Fruit fly (Drosophila melanogaster): ENCODE measurements around the gene a10.

a10 gene

DNA sequence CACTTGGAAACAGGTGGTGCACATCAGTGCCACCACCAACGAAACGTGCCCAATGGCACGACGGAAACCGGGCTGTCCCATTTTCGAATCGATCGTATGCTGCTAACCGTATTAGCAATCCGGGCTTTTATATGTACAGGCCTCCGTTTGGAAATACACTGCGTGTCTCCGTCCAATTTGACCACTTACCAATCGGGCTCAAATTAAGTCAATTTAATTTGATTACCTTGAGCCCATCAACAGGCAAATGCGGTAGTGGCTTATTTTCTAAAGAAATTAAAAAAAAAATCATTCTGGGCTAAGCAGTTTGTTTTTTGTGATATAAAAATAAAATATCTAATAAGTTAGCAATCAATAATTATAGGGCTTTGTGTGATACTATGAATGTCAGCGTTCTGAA, at the start of gene a10:
Gene a10 (minus strand): TSS at position 101 of the 400 bp plus-strand sequence.
- TF ChIP-seq CG17801 (GFP tag; optimal IDR thresholded peaks at IDR 0.05; ENCODE audit: partially characterized antibody): no peak

- TF ChIP-seq CG17801 (GFP tag; optimal IDR thresholded peaks at IDR 0.05; ENCODE audit: partially characterized antibody): peak; percentile 5
Measured at dm6 chr3L:17055467-17055877, 31.9 kb upstream of the a10 start, which contains the start of gene CG7724. TSS of gene CG7724 (plus strand) at chr3L:17055613.

DNA sequence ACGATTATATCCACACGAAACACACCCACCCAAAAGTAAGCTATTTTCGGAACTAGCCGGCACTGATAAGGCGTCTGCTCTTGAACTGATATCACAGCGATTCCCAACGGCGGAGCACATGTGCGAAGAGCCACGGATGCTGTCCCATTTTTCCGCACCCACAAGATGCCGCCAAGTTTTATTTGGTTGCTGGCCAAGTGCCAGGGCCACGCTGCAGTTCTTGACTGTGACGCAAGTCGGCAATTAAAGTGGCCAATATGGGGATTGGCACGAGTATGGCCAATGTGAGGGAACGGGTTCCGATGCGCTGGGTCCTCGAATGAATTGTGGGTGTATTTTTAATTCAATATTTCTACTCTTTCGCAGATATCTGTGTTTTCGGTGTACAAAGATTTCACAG, 30.4 kb upstream of the a10 start:
- no peak for TF ChIP-seq CG17801 (GFP tag; optimal IDR thresholded peaks at IDR 0.05; ENCODE audit: partially characterized antibody)

DNA sequence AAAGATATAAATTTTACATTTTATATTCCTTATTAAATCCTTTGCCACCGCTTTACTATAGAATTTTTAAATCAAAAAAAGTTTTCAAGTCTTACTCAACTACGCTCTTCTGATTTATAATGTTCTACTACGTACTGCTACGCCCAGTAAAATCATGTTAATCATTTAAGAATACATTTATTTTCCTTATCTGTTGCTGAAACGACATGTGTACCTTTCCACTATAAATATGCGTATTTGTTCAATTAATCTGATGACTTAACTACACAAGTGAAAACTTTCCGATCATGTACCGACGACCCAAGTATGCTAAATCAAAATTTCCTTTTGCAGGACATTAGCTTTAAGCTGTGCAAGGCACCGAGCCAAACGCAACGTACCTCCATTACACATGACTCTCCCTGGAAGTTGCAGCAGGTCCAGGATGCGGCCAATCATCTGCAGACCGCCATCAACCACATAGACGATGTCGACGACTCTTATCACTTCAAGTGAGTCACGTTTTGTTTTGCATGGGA, 28.9 kb upstream of the a10 start:
- no peak for TF ChIP-seq CG17801 (GFP tag; optimal IDR thresholded peaks at IDR 0.05; ENCODE audit: partially characterized antibody)

DNA sequence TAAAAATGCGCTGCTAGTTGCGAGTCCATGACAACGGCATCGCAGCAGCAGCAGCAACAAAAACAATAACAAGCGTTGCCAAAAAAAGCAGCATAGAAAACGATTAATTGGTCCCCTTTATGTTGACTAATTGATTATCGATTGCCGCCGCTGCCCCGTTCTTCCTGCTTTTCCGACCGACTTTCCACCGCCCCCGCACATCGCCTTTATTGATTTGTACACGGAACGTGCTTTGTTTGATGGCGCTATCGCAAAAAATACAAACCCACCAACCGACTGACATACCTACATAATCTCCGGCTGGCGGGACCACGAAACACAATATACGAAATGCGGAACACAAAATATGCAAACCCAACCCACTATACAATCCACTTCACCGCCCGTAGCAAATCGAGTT, 27.9 kb upstream of the a10 start:
- no peak for TF ChIP-seq CG17801 (GFP tag; optimal IDR thresholded peaks at IDR 0.05; ENCODE audit: partially characterized antibody)

DNA sequence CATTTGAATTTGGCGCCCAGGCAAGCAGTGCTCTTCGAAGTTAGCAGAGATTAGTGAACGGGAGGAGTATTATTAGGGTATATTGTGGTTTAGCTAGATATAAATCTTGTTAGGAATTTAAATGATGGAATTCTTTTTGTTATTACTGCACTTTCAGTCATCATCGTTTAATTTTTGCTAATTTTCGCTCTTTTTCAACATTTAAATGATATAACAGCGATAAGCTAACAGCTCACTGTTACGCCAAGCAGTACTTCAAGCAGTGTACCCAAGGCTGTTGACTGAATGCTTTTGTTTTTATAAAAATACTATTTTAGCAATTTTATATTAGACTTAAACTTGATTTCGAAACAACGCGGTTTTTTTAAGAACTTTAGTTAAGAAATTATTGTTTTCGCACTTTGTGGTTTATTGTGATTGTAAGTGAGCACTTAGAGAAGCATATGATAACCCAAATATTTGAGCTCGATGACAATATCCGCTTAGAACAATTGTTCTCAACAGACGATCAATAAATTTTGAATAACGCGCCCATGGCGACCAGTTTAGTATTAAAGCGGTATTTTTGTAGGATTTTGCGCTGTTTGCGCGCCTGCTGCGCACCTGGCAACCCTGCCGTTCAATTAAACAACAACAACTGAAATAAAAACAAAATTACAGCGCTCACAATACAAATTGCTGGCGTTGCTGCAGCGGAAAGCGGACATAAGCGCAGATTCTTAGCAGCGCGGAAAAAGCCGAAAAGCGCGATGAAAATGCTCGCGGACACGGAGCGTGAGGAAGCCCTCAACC, 27.3 kb upstream of the a10 start:
- TF ChIP-seq CG17801 (GFP tag; optimal IDR thresholded peaks at IDR 0.05; ENCODE audit: partially characterized antibody): no peak

- TF ChIP-seq CG17801 (GFP tag; optimal IDR thresholded peaks at IDR 0.05; ENCODE audit: partially characterized antibody): peak; percentile 12
Measured at dm6 chr3L:17049912-17050345, 26.4 kb upstream of the a10 start.

DNA sequence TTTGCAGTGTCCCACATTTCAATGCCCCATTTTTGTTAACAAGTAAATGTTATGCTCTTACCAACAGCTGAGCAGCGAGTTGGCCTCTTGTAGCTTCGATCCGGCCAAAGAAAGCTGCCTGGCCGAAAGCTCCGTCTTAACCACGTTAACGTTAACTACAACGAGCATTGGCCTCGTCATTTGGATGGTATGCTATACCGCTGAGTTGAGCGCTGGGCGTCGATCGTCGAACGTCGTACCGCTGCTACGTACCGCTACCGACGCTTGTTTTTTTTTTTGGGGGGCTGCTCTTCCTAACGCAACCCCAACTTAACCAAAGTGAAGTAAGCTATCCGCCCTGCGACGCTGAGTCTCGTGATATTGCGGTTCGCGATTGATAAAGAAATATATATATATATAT, 25.8 kb upstream of the a10 start, which contains the start of gene rogdi:
Gene rogdi (plus strand): TSS at position 199 of the 400 bp plus-strand sequence.
- TF ChIP-seq CG17801 (GFP tag; optimal IDR thresholded peaks at IDR 0.05; ENCODE audit: partially characterized antibody): no peak

dm6 chr3L:17047811-17048239, 24.3 kb upstream of the a10 start:
- no peak for TF ChIP-seq CG17801 (GFP tag; optimal IDR thresholded peaks at IDR 0.05; ENCODE audit: partially characterized antibody)

DNA sequence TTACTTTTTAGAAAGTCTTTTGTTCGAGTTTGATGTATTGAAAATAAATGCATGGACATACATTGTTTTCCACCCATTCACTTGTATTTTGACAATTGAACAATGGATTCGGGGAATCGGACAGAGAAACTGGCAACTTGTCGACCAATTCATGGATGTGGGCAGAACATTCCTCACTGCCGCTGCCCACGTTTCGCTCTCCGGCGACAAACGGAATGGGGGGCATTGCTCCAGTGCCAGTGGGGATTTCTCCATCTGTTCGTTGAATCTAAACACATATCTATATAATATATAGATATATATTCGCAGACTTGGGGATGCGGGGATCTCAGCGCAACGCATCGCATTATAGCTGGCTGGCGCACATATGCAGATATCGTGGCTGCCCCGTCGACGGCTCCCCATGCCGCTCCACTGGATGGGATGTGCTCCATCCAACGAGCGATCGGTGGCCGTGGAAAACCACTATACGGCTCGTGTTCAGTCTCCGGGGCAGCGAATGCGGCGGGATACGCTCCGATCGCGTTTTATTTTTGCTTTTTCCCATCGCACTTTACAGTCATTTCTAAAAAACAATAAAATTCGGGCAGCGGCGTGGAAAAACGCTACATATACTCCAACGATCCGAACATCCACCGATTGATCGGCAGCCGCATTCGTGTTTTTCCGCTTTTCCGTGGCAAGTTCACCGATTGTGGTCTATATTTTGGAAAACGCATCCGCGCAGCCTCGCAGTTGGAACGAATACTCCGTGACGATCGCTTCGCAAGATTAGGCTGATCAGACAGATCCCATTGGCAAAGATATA, 22.1 kb upstream of the a10 start, which contains the start of gene TpnC73F:
Gene TpnC73F (plus strand): TSS at position 633 of the 808 bp plus-strand sequence.
- no peak for TF ChIP-seq CG17801 (GFP tag; optimal IDR thresholded peaks at IDR 0.05; ENCODE audit: partially characterized antibody)

- TF ChIP-seq CG17801 (GFP tag; optimal IDR thresholded peaks at IDR 0.05; ENCODE audit: partially characterized antibody): peak; percentile 2
Measured at dm6 chr3L:17044799-17045198, 21.3 kb upstream of the a10 start, which contains the start of gene Pop5. TSS of gene Pop5 (minus strand) at chr3L:17045038.

- TF ChIP-seq CG17801 (GFP tag; optimal IDR thresholded peaks at IDR 0.05; ENCODE audit: partially characterized antibody): peak; percentile 38
Measured at dm6 chr3L:17042297-17042921, 18.9 kb upstream of the a10 start, which contains the start of the genes scaf6 and Papst2. TSS of gene scaf6 (minus strand) at chr3L:17042574. TSS of gene Papst2 (plus strand) at chr3L:17042797.

DNA sequence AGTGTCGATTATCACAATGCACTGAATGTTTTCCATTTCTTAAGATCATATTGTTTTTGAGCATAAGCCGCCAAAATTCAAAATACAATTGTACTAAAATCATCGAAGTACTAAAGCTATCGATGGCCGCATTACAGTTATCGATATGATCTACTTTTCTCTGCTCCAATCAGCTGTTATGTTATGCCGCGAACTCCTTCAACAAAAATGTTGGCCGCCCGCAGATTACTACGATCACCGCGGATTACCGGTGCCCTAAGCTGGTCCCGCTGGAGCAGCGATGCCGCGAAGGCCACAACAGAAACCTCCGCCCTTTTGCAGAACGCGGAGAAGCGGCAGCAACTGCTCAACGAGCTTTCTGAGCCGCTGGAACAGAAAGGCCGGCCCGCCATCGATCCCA, 12.0 kb upstream of the a10 start, which contains the start of gene beg:
Gene beg (plus strand): TSS at position 177 of the 400 bp plus-strand sequence.
- TF ChIP-seq CG17801 (GFP tag; optimal IDR thresholded peaks at IDR 0.05; ENCODE audit: partially characterized antibody): no peak

dm6 chr3L:17033309-17033708, 9.8 kb upstream of the a10 start:
- TF ChIP-seq CG17801 (GFP tag; optimal IDR thresholded peaks at IDR 0.05; ENCODE audit: partially characterized antibody): no peak

DNA sequence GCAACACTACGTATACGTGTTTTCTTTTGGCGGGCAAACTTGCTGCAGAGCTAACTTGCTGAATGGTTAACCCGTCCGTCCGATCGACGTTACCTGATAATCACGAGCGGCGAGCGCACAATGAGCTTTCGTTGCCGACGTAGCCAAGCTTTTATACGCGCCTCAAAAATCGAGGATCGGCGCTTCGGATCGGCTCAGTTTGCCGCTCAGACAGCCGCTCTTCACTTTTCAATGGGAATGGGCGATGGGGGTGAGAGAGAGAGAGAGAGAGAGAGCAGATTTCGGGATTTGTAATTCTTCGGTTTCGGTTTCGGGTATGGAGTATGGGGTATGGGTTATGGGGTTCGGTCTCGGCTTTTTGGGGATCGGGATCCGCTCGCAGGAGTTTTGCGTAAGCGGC, 8.4 kb upstream of the a10 start, which contains the start of gene Ilp8:
Gene Ilp8 (minus strand): TSS at position 110 of the 400 bp plus-strand sequence.
- no peak for TF ChIP-seq CG17801 (GFP tag; optimal IDR thresholded peaks at IDR 0.05; ENCODE audit: partially characterized antibody)

Measured in ovary, adult (tissue).